Worm (Caenorhabditis elegans) whole organism, young adult: Measurements from ENCODE around the gene Y57G11C.22.

ENCODE experiments used
- B0336.3 ChIP-seq: fragments of 200-800 bp; sonication (Bioruptor generic); IDR thresholded peaks from 2 replicates; pipeline ENCODE4 v1.3.6; 2022; ENCODE audit warnings: missing genetic modification characterization, missing compliant biosample characterization
- C17E4.6 ChIP-seq: fragments of 200-800 bp; sonication (Bioruptor generic); IDR thresholded peaks from 2 replicates; pipeline ENCODE4 v1.3.6; 2022; ENCODE audit warnings: missing genetic modification reagents, missing genetic modification characterization, missing compliant biosample characterization
- F10E7.11 ChIP-seq: sonication (generic microtip); optimal IDR thresholded peaks from 2 replicates; lab custom pipeline; 2017; ENCODE audit warnings: mild to moderate bottlenecking, missing genetic modification characterization, moderate library complexity, missing compliant biosample characterization
- F22D6.2 ChIP-seq: sonication (generic microtip); optimal IDR thresholded peaks from 2 replicates; lab custom pipeline; 2016; ENCODE audit warnings: mild to moderate bottlenecking, missing genetic modification characterization, missing compliant biosample characterization
- F23B12.7 ChIP-seq: sonication (generic microtip); optimal IDR thresholded peaks from 2 replicates; lab custom pipeline; 2017; ENCODE audit warnings: missing genetic modification characterization, mild to moderate bottlenecking, missing compliant biosample characterization, antibody characterized with exemption, moderate library complexity; ENCODE audit not compliant: insufficient read depth
- F33H1.4 ChIP-seq: fragments of 200-800 bp; sonication (Bioruptor generic); IDR thresholded peaks from 2 replicates; pipeline ENCODE4 v1.3.6; 2022; ENCODE audit warnings: missing genetic modification reagents, missing genetic modification characterization, missing compliant biosample characterization
- F37B4.10 ChIP-seq: fragments of 200-800 bp; sonication (Bioruptor generic); IDR thresholded peaks from 2 replicates; pipeline ENCODE4 v1.3.6; 2022; ENCODE audit warnings: missing genetic modification characterization, missing compliant biosample characterization
- F39B2.1 ChIP-seq: fragments of 200-800 bp; sonication (Bioruptor generic); IDR thresholded peaks from 2 replicates; pipeline ENCODE4 v1.3.6; 2022; ENCODE audit warnings: missing genetic modification reagents, missing genetic modification characterization, missing compliant biosample characterization
- F52B5.7 ChIP-seq: sonication (generic microtip); optimal IDR thresholded peaks from 2 replicates; lab custom pipeline; 2016; ENCODE audit warnings: mild to moderate bottlenecking, missing genetic modification characterization, missing compliant biosample characterization
- K12H6.12 ChIP-seq: fragments of 200-800 bp; sonication (Bioruptor generic); optimal IDR thresholded peaks from 2 replicates; lab custom pipeline; 2018; ENCODE audit warnings: mild to moderate bottlenecking, missing genetic modification characterization, missing compliant biosample characterization
- T26A5.8 ChIP-seq: sonication (generic microtip); optimal IDR thresholded peaks from 2 replicates; lab custom pipeline; 2016; ENCODE audit warnings: missing genetic modification characterization, missing compliant biosample characterization
- atf-7 ChIP-seq: sonication (generic microtip); optimal IDR thresholded peaks from 2 replicates; lab custom pipeline; 2017; ENCODE audit warnings: mild to moderate bottlenecking, missing genetic modification characterization, missing compliant biosample characterization
- athp-1 ChIP-seq: sonication (generic microtip); optimal IDR thresholded peaks from 2 replicates; lab custom pipeline; 2017; ENCODE audit warnings: mild to moderate bottlenecking, missing genetic modification characterization, missing compliant biosample characterization
- bed-1 ChIP-seq: fragments of 200-800 bp; sonication (Bioruptor generic); IDR thresholded peaks from 2 replicates; pipeline ENCODE4 v1.3.6; 2022; ENCODE audit warnings: missing genetic modification reagents, missing genetic modification characterization, missing compliant biosample characterization
- ceh-100 ChIP-seq: fragments of 200-800 bp; sonication (Bioruptor generic); IDR thresholded peaks from 2 replicates; pipeline ENCODE4 v1.3.6; 2022; ENCODE audit warnings: missing genetic modification reagents, missing genetic modification characterization, missing compliant biosample characterization
- ceh-40 ChIP-seq: fragments of 200-800 bp; sonication (Bioruptor generic); IDR thresholded peaks from 2 replicates; pipeline ENCODE4 v1.3.6; 2022; ENCODE audit warnings: missing genetic modification characterization, missing compliant biosample characterization
- hlh-26 ChIP-seq: fragments of 200-800 bp; sonication (Bioruptor generic); conservative IDR thresholded peaks from 2 replicates; pipeline ENCODE4 v1.3.6; 2022; ENCODE audit warnings: missing genetic modification reagents, missing genetic modification characterization, missing compliant biosample characterization
- hrde-1 ChIP-seq: sonication (generic microtip); optimal IDR thresholded peaks from 2 replicates; lab custom pipeline; 2016; ENCODE audit warnings: missing genetic modification characterization, mild to moderate bottlenecking, missing compliant biosample characterization, moderate library complexity, missing genotype, missing genetic modification reagents, borderline replicate concordance
- let-526 ChIP-seq: fragments of 200-800 bp; sonication (Bioruptor generic); IDR thresholded peaks from 2 replicates; pipeline ENCODE4 v1.3.6; 2022; ENCODE audit warnings: missing genetic modification reagents, missing genetic modification characterization, missing compliant biosample characterization
- let-607 ChIP-seq, 2 experiments: fragments of 200-800 bp in 1 of 2; sonication (Bioruptor generic) in 1 of 2; sonication (generic microtip) in 1 of 2; optimal IDR thresholded peaks; 2 replicates each; lab custom pipeline; 2016 to 2018; ENCODE audit warnings: mild to moderate bottlenecking in 2 of 2, missing compliant biosample characterization in 2 of 2, missing genetic modification characterization in 2 of 2, moderate library complexity in 2 of 2, missing genotype in 1 of 2
- lir-1 ChIP-seq: fragments of 200-800 bp; sonication (Bioruptor generic); conservative IDR thresholded peaks from 2 replicates; pipeline ENCODE4 v1.3.6; 2022; ENCODE audit warnings: missing genetic modification reagents, missing genetic modification characterization, missing compliant biosample characterization
- lsl-1 ChIP-seq: fragments of 200-800 bp; sonication (Bioruptor generic); optimal IDR thresholded peaks from 2 replicates; lab custom pipeline; 2018; ENCODE audit warnings: mild to moderate bottlenecking, missing genetic modification characterization, moderate library complexity, missing compliant biosample characterization
- madf-10 ChIP-seq: sonication (generic microtip); optimal IDR thresholded peaks from 2 replicates; lab custom pipeline; 2016; ENCODE audit warnings: mild to moderate bottlenecking, missing genetic modification characterization, missing compliant biosample characterization
- madf-6 ChIP-seq: fragments of 200-800 bp; sonication (Bioruptor generic); IDR thresholded peaks from 2 replicates; pipeline ENCODE4 v1.3.6; 2022; ENCODE audit warnings: missing genetic modification reagents, missing genetic modification characterization, missing compliant biosample characterization
- mcd-1 ChIP-seq: fragments of 200-800 bp; sonication (Bioruptor generic); IDR thresholded peaks from 2 replicates; pipeline ENCODE4 v1.3.6; 2022; ENCODE audit warnings: missing genetic modification reagents, missing genetic modification characterization, missing compliant biosample characterization
- mel-28 ChIP-seq: sonication (generic microtip); optimal IDR thresholded peaks from 2 replicates; lab custom pipeline; 2016; ENCODE audit warnings: borderline replicate concordance, mild to moderate bottlenecking, missing genetic modification characterization, missing compliant biosample characterization
- nfya-1 ChIP-seq: sonication (generic microtip); optimal IDR thresholded peaks from 2 replicates; lab custom pipeline; 2017; ENCODE audit warnings: antibody characterized with exemption, missing compliant biosample characterization, missing genetic modification characterization, borderline replicate concordance; ENCODE audit not compliant: insufficient read depth
- nfyb-1 ChIP-seq: fragments of 200-800 bp; sonication (Bioruptor generic); IDR thresholded peaks from 2 replicates; pipeline ENCODE4 v1.3.6; 2022; ENCODE audit warnings: missing genetic modification reagents, missing genetic modification characterization, missing compliant biosample characterization
- nhr-80 ChIP-seq: sonication (generic microtip); optimal IDR thresholded peaks from 2 replicates; lab custom pipeline; 2016; ENCODE audit warnings: missing genetic modification characterization, missing compliant biosample characterization
- nhr-90 ChIP-seq: sonication (generic microtip); optimal IDR thresholded peaks from 2 replicates; lab custom pipeline; 2016; ENCODE audit warnings: missing genotype, mild to moderate bottlenecking, missing genetic modification characterization, missing compliant biosample characterization
- pbrm-1 ChIP-seq: fragments of 200-800 bp; sonication (Bioruptor generic); IDR thresholded peaks from 2 replicates; pipeline ENCODE4 v1.3.6; 2022; ENCODE audit warnings: missing genetic modification reagents, missing genetic modification characterization, missing compliant biosample characterization
- rcor-1 ChIP-seq: fragments of 200-800 bp; sonication (Bioruptor generic); IDR thresholded peaks from 2 replicates; pipeline ENCODE4 v1.3.6; 2022; ENCODE audit warnings: missing genetic modification reagents, missing genetic modification characterization, missing compliant biosample characterization
- rec-8 ChIP-seq, 2 experiments: sonication (generic microtip); optimal IDR thresholded peaks; 2 replicates each; lab custom pipeline; 2016; ENCODE audit warnings: mild to moderate bottlenecking in 2 of 2, missing genetic modification characterization in 2 of 2, missing genetic modification reagents in 2 of 2, missing genotype in 2 of 2, missing biosample characterization in 1 of 2, missing compliant biosample characterization in 1 of 2, moderate library complexity in 1 of 2
- snpc-1.1 ChIP-seq: sonication (generic microtip); optimal IDR thresholded peaks from 2 replicates; lab custom pipeline; 2017; ENCODE audit warnings: missing genetic modification characterization, mild to moderate bottlenecking, missing compliant biosample characterization, antibody characterized with exemption, moderate library complexity, missing genotype, missing genetic modification reagents; ENCODE audit not compliant: insufficient read depth
- snpc-3.4 ChIP-seq: sonication (generic microtip); optimal IDR thresholded peaks from 2 replicates; lab custom pipeline; 2017; ENCODE audit warnings: missing genetic modification characterization, mild to moderate bottlenecking, missing compliant biosample characterization, antibody characterized with exemption, moderate library complexity, missing genotype, missing genetic modification reagents
- tbp1 ChIP-seq: fragments of 200-800 bp; sonication (Bioruptor generic); optimal IDR thresholded peaks from 2 replicates; lab custom pipeline; 2018; ENCODE audit warnings: mild to moderate bottlenecking, missing genetic modification characterization, missing compliant biosample characterization
- ztf-18 ChIP-seq: sonication (generic microtip); optimal IDR thresholded peaks from 2 replicates; lab custom pipeline; 2016; ENCODE audit warnings: missing genotype, mild to moderate bottlenecking, missing genetic modification characterization, missing compliant biosample characterization
- ztf-22 ChIP-seq: fragments of 200-800 bp; sonication (Bioruptor generic); optimal IDR thresholded peaks from 2 replicates; lab custom pipeline; 2018; ENCODE audit warnings: mild to moderate bottlenecking, missing genetic modification characterization, moderate library complexity, missing compliant biosample characterization
- ztf-25 ChIP-seq: fragments of 200-800 bp; sonication (Bioruptor generic); IDR thresholded peaks from 2 replicates; pipeline ENCODE4 v1.3.6; 2022; ENCODE audit warnings: missing genetic modification reagents, missing genetic modification characterization, missing compliant biosample characterization
- ztf-3 ChIP-seq: fragments of 200-800 bp; sonication (Bioruptor generic); optimal IDR thresholded peaks from 2 replicates; lab custom pipeline; 2018; ENCODE audit warnings: mild to moderate bottlenecking, missing genetic modification characterization, missing compliant biosample characterization
- ztf-6 ChIP-seq: fragments of 200-800 bp; sonication (Bioruptor generic); IDR thresholded peaks from 2 replicates; pipeline ENCODE4 v1.3.6; 2022; ENCODE audit warnings: missing genetic modification reagents, missing genetic modification characterization, missing compliant biosample characterization

Gene Y57G11C.22

ce11 chrIV:14883812-14884211 lies 46.8 kb downstream of the Y57G11C.22 start (continued):
- TF ChIP-seq bed-1 (no peak), K12H6.12 (no peak), let-607 (tag; optimal IDR thresholded peaks at IDR 0.05; lab: Kevin White, UChicago) (peak; percentile 40 to 47), F52B5.7 (no peak), hrde-1 (tag; lab: Kevin White, UChicago) (no peak), lsl-1 (GFP tag; lab: Kevin White, UChicago) (no peak), F10E7.11 (tag; lab: Kevin White, UChicago) (no peak), athp-1 (tag; lab: Kevin White, UChicago) (no peak), F23B12.7 (tag; lab: Kevin White, UChicago) (no peak), madf-6 (no peak), madf-10 (tag; lab: Kevin White, UChicago) (peak; percentile 11), F37B4.10 (no peak), lir-1 (GFP tag; lab: Robert Waterston, UW) (no peak), nfya-1 (tag; lab: Kevin White, UChicago) (no peak), mcd-1 (GFP tag; lab: Robert Waterston, UW) (no peak), snpc-3.4 (no peak), C17E4.6 (GFP tag; lab: Robert Waterston, UW) (no peak), nfyb-1 (GFP tag; lab: Robert Waterston, UW) (no peak), rcor-1 (GFP tag; lab: Robert Waterston, UW) (no peak), F22D6.2 (tag; lab: Kevin White, UChicago) (no peak), ztf-22 (GFP tag; lab: Kevin White, UChicago) (peak; percentile 59), rec-8 (tag; optimal IDR thresholded peaks at IDR 0.05; lab: Kevin White, UChicago) (no peak), ztf-3 (GFP tag; lab: Kevin White, UChicago) (no peak), F33H1.4 (no peak), ztf-25 (GFP tag; lab: Robert Waterston, UW) (no peak), nhr-90 (tag; lab: Kevin White, UChicago) (no peak), T26A5.8 (tag; lab: Kevin White, UChicago) (no peak), ztf-18 (tag; lab: Kevin White, UChicago) (no peak), atf-7 (tag; lab: Kevin White, UChicago) (peak; percentile 35), let-526 (GFP tag; lab: Robert Waterston, UW) (no peak), nhr-80 (tag; lab: Kevin White, UChicago) (peak; percentile 98), mel-28 (tag; lab: Kevin White, UChicago) (no peak), ceh-100 (no peak), tbp1 (GFP tag; lab: Kevin White, UChicago) (peak; percentile 41), F39B2.1 (GFP tag; lab: Robert Waterston, UW) (no peak), pbrm-1 (no peak), ceh-40 (GFP tag; lab: Robert Waterston, UW) (no peak), B0336.3 (GFP tag; lab: Robert Waterston, UW) (no peak), snpc-1.1 (tag; lab: Kevin White, UChicago) (no peak), ztf-6 (GFP tag; lab: Robert Waterston, UW) (no peak), hlh-26 (GFP tag; lab: Robert Waterston, UW) (no peak)
